Fruit fly (Drosophila melanogaster) whole organism, embryonic: ENCODE results near the gene Cyp310a1.

Source experiments
- BEAF-32 ChIP-seq: fragments of 200-800 bp; sonication (Bioruptor generic); optimal IDR thresholded peaks from 3 replicates; lab custom pipeline; 2017; ENCODE audit warnings: missing biosample characterization, missing genetic modification characterization, mild to moderate bottlenecking, moderate library complexity, missing genetic modification reagents
- CG1024 ChIP-seq: fragments of 200-800 bp; sonication (Bioruptor generic); IDR thresholded peaks from 2 replicates; pipeline ENCODE4 v1.3.6; 2022; ENCODE audit warnings: missing biosample characterization, missing genetic modification characterization
- CG11247 ChIP-seq: fragments of 200-800 bp; sonication (Bioruptor generic); IDR thresholded peaks from 2 replicates; pipeline ENCODE4 v1.3.6; 2022; ENCODE audit warnings: missing biosample characterization, missing genetic modification characterization
- CG12155 ChIP-seq: fragments of 200-800 bp; sonication (Bioruptor generic); optimal IDR thresholded peaks from 3 replicates; lab custom pipeline; 2016; ENCODE audit warnings: missing biosample characterization, missing genetic modification characterization
- CG12659 ChIP-seq: fragments of 200-800 bp; sonication (Bioruptor generic); optimal IDR thresholded peaks from 3 replicates; lab custom pipeline; 2017; ENCODE audit warnings: mild to moderate bottlenecking, missing biosample characterization, missing genetic modification reagents, missing genetic modification characterization
- CG14965 ChIP-seq: fragments of 200-800 bp; sonication (Bioruptor generic); optimal IDR thresholded peaks from 2 replicates; lab custom pipeline; 2016; ENCODE audit warnings: missing biosample characterization, missing genetic modification characterization, borderline replicate concordance
- CG17361 ChIP-seq: fragments of 200-800 bp; sonication (Bioruptor generic); IDR thresholded peaks from 3 replicates; pipeline ENCODE4 v1.3.6; 2022; ENCODE audit warnings: missing biosample characterization, missing genetic modification characterization
- CG17385 ChIP-seq: fragments of 200-800 bp; sonication (Bioruptor generic); optimal IDR thresholded peaks from 3 replicates; lab custom pipeline; 2018; ENCODE audit warnings: missing biosample characterization, mild to moderate bottlenecking, missing genetic modification characterization
- CG18764 ChIP-seq: fragments of 200-800 bp; sonication (Bioruptor generic); optimal IDR thresholded peaks from 3 replicates; lab custom pipeline; 2016; ENCODE audit warnings: missing biosample characterization, missing genetic modification characterization
- CG30403 ChIP-seq: fragments of 200-800 bp; sonication (Bioruptor generic); optimal IDR thresholded peaks from 3 replicates; lab custom pipeline; 2016; ENCODE audit warnings: missing biosample characterization, missing genetic modification characterization
- CG3847 ChIP-seq: fragments of 200-800 bp; sonication (Bioruptor generic); IDR thresholded peaks from 2 replicates; pipeline ENCODE4 v1.3.6; 2022; ENCODE audit warnings: missing biosample characterization, missing genetic modification characterization
- CG3995 ChIP-seq: fragments of 200-800 bp; sonication (Bioruptor generic); optimal IDR thresholded peaks from 3 replicates; lab custom pipeline; 2016; ENCODE audit warnings: missing biosample characterization, missing genetic modification characterization
- CG4328 ChIP-seq: fragments of 200-800 bp; sonication (Bioruptor generic); optimal IDR thresholded peaks from 3 replicates; lab custom pipeline; 2017; ENCODE audit warnings: missing biosample characterization, missing genetic modification reagents, missing genetic modification characterization
- CG5180 ChIP-seq: fragments of 200-800 bp; sonication (Bioruptor generic); optimal IDR thresholded peaks from 3 replicates; lab custom pipeline; 2017; ENCODE audit warnings: missing biosample characterization, missing genetic modification characterization, mild to moderate bottlenecking, moderate library complexity, missing genetic modification reagents
- CG6791 ChIP-seq: fragments of 200-800 bp; sonication (Bioruptor generic); IDR thresholded peaks from 3 replicates; pipeline ENCODE4 v1.3.6; 2022; ENCODE audit warnings: missing biosample characterization, missing genetic modification characterization; ENCODE audit not compliant: partially characterized antibody
- CG7963 ChIP-seq: fragments of 200-800 bp; sonication (Bioruptor generic); IDR thresholded peaks from 3 replicates; pipeline ENCODE4 v1.3.6; 2022; ENCODE audit warnings: missing biosample characterization, missing genetic modification characterization; ENCODE audit not compliant: partially characterized antibody
- CG8089 ChIP-seq: fragments of 200-800 bp; sonication (Bioruptor generic); optimal IDR thresholded peaks from 3 replicates; lab custom pipeline; 2016; ENCODE audit warnings: missing biosample characterization, missing genetic modification characterization
- CG8388 ChIP-seq: fragments of 200-800 bp; sonication (Bioruptor generic); optimal IDR thresholded peaks from 2 replicates; lab custom pipeline; 2019; ENCODE audit warnings: missing biosample characterization, mild to moderate bottlenecking, missing genetic modification characterization, moderate library complexity
- CG9797 ChIP-seq: fragments of 200-800 bp; sonication (Bioruptor generic); optimal IDR thresholded peaks from 3 replicates; lab custom pipeline; 2018; ENCODE audit warnings: missing biosample characterization, mild to moderate bottlenecking, missing genetic modification characterization
- CG9932 ChIP-seq: fragments of 200-800 bp; sonication (Bioruptor generic); IDR thresholded peaks from 2 replicates; pipeline ENCODE4 v1.3.6; 2022; ENCODE audit warnings: missing biosample characterization, missing genetic modification characterization
- Dll ChIP-seq: fragments of 200-800 bp; sonication (Bioruptor generic); IDR thresholded peaks from 4 replicates; pipeline ENCODE4 v1.3.6; 2022; ENCODE audit warnings: missing biosample characterization, missing genetic modification characterization; ENCODE audit not compliant: partially characterized antibody
- HLH4C ChIP-seq: fragments of 200-800 bp; sonication (Bioruptor generic); IDR thresholded peaks from 3 replicates; pipeline ENCODE4 v1.3.6; 2022; ENCODE audit warnings: missing biosample characterization, missing genetic modification characterization; ENCODE audit not compliant: partially characterized antibody
- Hmx ChIP-seq: fragments of 200-800 bp; sonication (Bioruptor generic); optimal IDR thresholded peaks from 2 replicates; lab custom pipeline; 2016; ENCODE audit warnings: missing biosample characterization, missing genetic modification characterization
- Hr78 ChIP-seq, 2 experiments: fragments of 200-800 bp in 1 of 2; fragments of >200 bp in 1 of 2; sonication (Bioruptor generic) in 1 of 2; optimal IDR thresholded peaks; 2 replicates each; lab custom pipeline; 2017 to 2019; ENCODE audit warnings: missing biosample characterization in 2 of 2, missing genetic modification characterization in 2 of 2, mild to moderate bottlenecking in 1 of 2, moderate library complexity in 1 of 2
- Mes4 ChIP-seq: fragments of 200-800 bp; sonication (Bioruptor generic); optimal IDR thresholded peaks from 2 replicates; lab custom pipeline; 2016; ENCODE audit warnings: missing biosample characterization, missing genetic modification characterization
- NC2β ChIP-seq: fragments of 200-800 bp; sonication (Bioruptor generic); optimal IDR thresholded peaks from 2 replicates; lab custom pipeline; 2016; ENCODE audit warnings: missing biosample characterization, missing genetic modification characterization
- Oaz ChIP-seq: fragments of 200-800 bp; sonication (Bioruptor generic); IDR thresholded peaks from 2 replicates; pipeline ENCODE4 v1.3.6; 2022; ENCODE audit warnings: missing biosample characterization, missing genetic modification characterization
- Opbp ChIP-seq: fragments of 200-800 bp; sonication (Bioruptor generic); IDR thresholded peaks from 3 replicates; pipeline ENCODE4 v1.3.6; 2022; ENCODE audit warnings: missing biosample characterization, missing genetic modification characterization; ENCODE audit not compliant: partially characterized antibody
- Ravus ChIP-seq: fragments of 200-800 bp; sonication (Bioruptor generic); IDR thresholded peaks from 2 replicates; pipeline ENCODE4 v1.3.6; 2022; ENCODE audit warnings: missing biosample characterization, missing genetic modification characterization
- Sox100B ChIP-seq: fragments of 200-800 bp; sonication (Bioruptor generic); optimal IDR thresholded peaks from 3 replicates; lab custom pipeline; 2018; ENCODE audit warnings: missing biosample characterization, mild to moderate bottlenecking, missing genetic modification characterization
- Sox102F ChIP-seq: fragments of 200-800 bp; sonication (Bioruptor generic); optimal IDR thresholded peaks from 2 replicates; lab custom pipeline; 2018; ENCODE audit warnings: missing biosample characterization, mild to moderate bottlenecking, missing genetic modification characterization, moderate library complexity
- Trl ChIP-seq, 3 experiments: fragments of >200 bp in 2 of 3; fragments of 200-800 bp in 1 of 3; sonication (Bioruptor generic) in 1 of 3; optimal IDR thresholded peaks; 2 replicates in 1 of 3; 3 replicates in 2 of 3; lab custom pipeline; 2016 to 2017; ENCODE audit warnings: missing biosample characterization in 1 of 3, missing genetic modification characterization in 1 of 3
- ash1 ChIP-seq: fragments of 200-800 bp; sonication (Bioruptor generic); optimal IDR thresholded peaks from 2 replicates; lab custom pipeline; 2018; ENCODE audit warnings: missing biosample characterization, mild to moderate bottlenecking, missing genetic modification characterization
- ato ChIP-seq: fragments of 200-800 bp; sonication (Bioruptor generic); IDR thresholded peaks from 2 replicates; pipeline ENCODE4 v1.3.6; 2022; ENCODE audit warnings: missing biosample characterization, missing genetic modification characterization; ENCODE audit not compliant: partially characterized antibody
- btn ChIP-seq: fragments of 200-800 bp; sonication (Bioruptor generic); optimal IDR thresholded peaks from 2 replicates; lab custom pipeline; 2016; ENCODE audit warnings: missing biosample characterization, missing genetic modification characterization
- emc ChIP-seq: fragments of 200-800 bp; sonication (Bioruptor generic); optimal IDR thresholded peaks from 2 replicates; lab custom pipeline; 2016; ENCODE audit warnings: missing biosample characterization, missing genetic modification characterization
- grn ChIP-seq: fragments of 200-800 bp; sonication (Bioruptor generic); optimal IDR thresholded peaks from 3 replicates; lab custom pipeline; 2017; ENCODE audit warnings: missing biosample characterization, missing genetic modification characterization
- gt ChIP-seq: fragments of 200-800 bp; sonication (Bioruptor generic); IDR thresholded peaks from 2 replicates; pipeline ENCODE4 v1.3.6; 2022; ENCODE audit warnings: missing biosample characterization, missing genetic modification characterization
- kay ChIP-seq: fragments of 200-800 bp; sonication (Bioruptor generic); optimal IDR thresholded peaks from 2 replicates; lab custom pipeline; 2016; ENCODE audit warnings: missing biosample characterization, missing genetic modification characterization
- lilli ChIP-seq: fragments of 200-800 bp; sonication (Bioruptor generic); optimal IDR thresholded peaks from 3 replicates; lab custom pipeline; 2016; ENCODE audit warnings: missing biosample characterization, missing genetic modification characterization
- pros ChIP-seq: fragments of 200-800 bp; sonication (Bioruptor generic); optimal IDR thresholded peaks from 3 replicates; lab custom pipeline; 2019; ENCODE audit warnings: missing biosample characterization, mild to moderate bottlenecking, missing genetic modification characterization, moderate library complexity
- ro ChIP-seq: fragments of 200-800 bp; sonication (Bioruptor generic); IDR thresholded peaks from 2 replicates; pipeline ENCODE4 v1.3.6; 2022; ENCODE audit warnings: missing biosample characterization, missing genetic modification characterization
- sima ChIP-seq: fragments of 200-800 bp; sonication (Bioruptor generic); optimal IDR thresholded peaks from 2 replicates; lab custom pipeline; 2016; ENCODE audit warnings: missing biosample characterization, missing genetic modification characterization
- sqz ChIP-seq: fragments of 200-800 bp; sonication (Bioruptor generic); optimal IDR thresholded peaks from 3 replicates; lab custom pipeline; 2018; ENCODE audit warnings: missing biosample characterization, mild to moderate bottlenecking, missing genetic modification characterization
- trem ChIP-seq: fragments of 200-800 bp; optimal IDR thresholded peaks from 3 replicates; lab custom pipeline; 2019; ENCODE audit warnings: missing biosample characterization, mild to moderate bottlenecking, missing genetic modification characterization, moderate library complexity
- tup ChIP-seq: fragments of 200-800 bp; sonication (Bioruptor generic); optimal IDR thresholded peaks from 2 replicates; lab custom pipeline; 2016; ENCODE audit warnings: missing biosample characterization, mild to moderate bottlenecking, missing genetic modification characterization, moderate library complexity
- wek ChIP-seq: fragments of 200-800 bp; sonication (Bioruptor generic); optimal IDR thresholded peaks from 3 replicates; lab custom pipeline; 2018; ENCODE audit warnings: missing biosample characterization, mild to moderate bottlenecking, missing genetic modification characterization, moderate library complexity
- yki ChIP-seq: fragments of >200 bp; optimal IDR thresholded peaks from 3 replicates; lab custom pipeline; 2018
- zfh1 ChIP-seq: fragments of 200-800 bp; sonication (Bioruptor generic); IDR thresholded peaks from 3 replicates; pipeline ENCODE4 v1.3.6; 2022; ENCODE audit warnings: missing biosample characterization, missing genetic modification characterization

Cyp310a1 gene

dm6 chr2L:18688646-18689296 lies 36.0 kb upstream of the Cyp310a1 start, which contains the start of gene msl-1 (continued):
- TF ChIP-seq CG12659 (GFP tag; lab: Kevin White, UChicago) (peak; percentile 54), CG3847 (peak; percentile 73), sqz (GFP tag; lab: Kevin White, UChicago) (peak; percentile 26), Hmx (GFP tag; lab: Kevin White, UChicago) (no peak), Sox102F (no peak), Mes4 (GFP tag; lab: Kevin White, UChicago) (no peak), CG17361 (GFP tag; lab: Robert Waterston, UW) (no peak), lilli (peak; percentile 55), tup (GFP tag; lab: Kevin White, UChicago) (no peak), CG5180 (no peak), CG12155 (GFP tag; lab: Kevin White, UChicago) (peak; percentile 34), CG1024 (GFP tag; lab: Robert Waterston, UW) (peak; percentile 18; the same call in 1 of the 2 replicates), CG6791 (GFP tag; lab: Robert Waterston, UW) (peak; percentile 98), BEAF-32 (GFP tag; lab: Kevin White, UChicago) (peak; percentile 90), trem (tag; lab: Kevin White, UChicago) (peak; percentile 88), Hr78 (GFP tag; optimal IDR thresholded peaks at IDR 0.05; lab: Kevin White, UChicago) (no peak), Ravus (GFP tag; lab: Robert Waterston, UW) (no peak), CG9932 (peak; percentile 91), Trl (optimal IDR thresholded peaks at IDR 0.05; lab: Kevin White, UChicago) (no peak), Trl (GFP tag; optimal IDR thresholded peaks at IDR 0.05; lab: Kevin White, UChicago) (peak; percentile 15), CG9797 (peak; percentile 30), wek (GFP tag; lab: Kevin White, UChicago) (no peak), zfh1 (GFP tag; lab: Robert Waterston, UW) (no peak), CG30403 (GFP tag; lab: Kevin White, UChicago) (peak; percentile 31), pros (GFP tag; lab: Kevin White, UChicago) (no peak), ash1 (GFP tag; lab: Kevin White, UChicago) (no peak), sima (GFP tag; lab: Kevin White, UChicago) (no peak), Dll (peak; percentile 84), CG18764 (GFP tag; lab: Kevin White, UChicago) (no peak), NC2β (GFP tag; lab: Kevin White, UChicago) (peak; percentile 49), btn (GFP tag; lab: Kevin White, UChicago) (no peak), CG7963 (GFP tag; lab: Robert Waterston, UW) (peak; percentile 94), CG17385 (no peak), CG8388 (GFP tag; lab: Kevin White, UChicago) (no peak), grn (GFP tag; lab: Kevin White, UChicago) (no peak), CG8089 (GFP tag; lab: Kevin White, UChicago) (no peak), CG11247 (GFP tag; lab: Robert Waterston, UW) (peak; percentile 43; the same call in 1 of the 2 replicates), yki (lab: Kevin White, UChicago) (no peak), Sox100B (GFP tag; lab: Kevin White, UChicago) (no peak), ato (GFP tag; lab: Robert Waterston, UW) (peak; percentile 94), CG4328 (GFP tag; lab: Kevin White, UChicago) (no peak), HLH4C (peak; percentile 92), Oaz (GFP tag; lab: Robert Waterston, UW) (no peak), gt (GFP tag; lab: Robert Waterston, UW) (no peak), CG14965 (no peak), emc (GFP tag; lab: Kevin White, UChicago) (no peak), kay (no peak), Opbp (GFP tag; lab: Robert Waterston, UW) (peak; percentile 96), CG3995 (GFP tag; lab: Kevin White, UChicago) (peak; percentile 78), ro (GFP tag; lab: Robert Waterston, UW) (no peak)
